Worm (Caenorhabditis elegans) whole organism, L1 larva: ENCODE measurements around the gene zip-3.

ENCODE experiments used
- C34B4.2 ChIP-seq: sonication (generic microtip); optimal IDR thresholded peaks from 2 replicates; lab custom pipeline; 2017; ENCODE audit warnings: mild to moderate bottlenecking, missing genetic modification characterization, missing compliant biosample characterization
- Y116A8C.19 ChIP-seq: sonication (generic microtip); optimal IDR thresholded peaks from 2 replicates; lab custom pipeline; 2016; ENCODE audit warnings: missing compliant biosample characterization, missing genetic modification characterization, borderline replicate concordance
- aha-1 ChIP-seq: fragments of 150-350 bp; optimal IDR thresholded peaks from 2 replicates; lab custom pipeline; 2014; ENCODE audit warnings: missing biosample characterization, missing genetic modification characterization
- ama-1 ChIP-seq: fragments of 150-350 bp; optimal IDR thresholded peaks from 2 replicates; lab custom pipeline; 2014
- blmp-1 ChIP-seq: fragments of 150-350 bp; optimal IDR thresholded peaks from 2 replicates; lab custom pipeline; 2014; ENCODE audit warnings: missing biosample characterization, missing genetic modification characterization
- dpl-1 ChIP-seq, 3 experiments: fragments of 150-350 bp in 2 of 3; sonication (generic microtip) in 1 of 3; optimal IDR thresholded peaks; 2 replicates each; lab custom pipeline; 2014 to 2017; ENCODE audit warnings: missing biosample characterization in 3 of 3, missing genetic modification characterization in 3 of 3, missing genetic modification reagents in 3 of 3
- efl-1 ChIP-seq, 4 experiments: fragments of 150-350 bp; optimal IDR thresholded peaks in 3 of 4; peaks in 1 of 4; 1 replicate in 1 of 4; 2 replicates in 3 of 4; lab custom pipeline; 2014; ENCODE audit warnings: missing biosample characterization in 2 of 4, missing genetic modification characterization in 2 of 4, missing genetic modification reagents in 2 of 4
- egl-13 ChIP-seq: sonication (generic microtip); optimal IDR thresholded peaks from 2 replicates; lab custom pipeline; 2016; ENCODE audit warnings: missing genotype, missing genetic modification reagents, missing genetic modification characterization, missing compliant biosample characterization
- egl-27 ChIP-seq, 2 experiments: fragments of 150-350 bp in 1 of 2; sonication (generic microtip); optimal IDR thresholded peaks; 3 replicates each; lab custom pipeline; 2017 to 2018; ENCODE audit warnings: missing biosample characterization in 2 of 2, missing genetic modification characterization in 2 of 2, missing genetic modification reagents in 2 of 2
- elt-2 ChIP-seq: sonication (generic microtip); optimal IDR thresholded peaks from 2 replicates; lab custom pipeline; 2016; ENCODE audit warnings: missing genetic modification characterization, mild to moderate bottlenecking, inconsistent platforms, missing compliant biosample characterization, missing genetic modification reagents
- fkh-10 ChIP-seq: sonication (generic microtip); optimal IDR thresholded peaks from 2 replicates; lab custom pipeline; 2017; ENCODE audit warnings: missing biosample characterization, missing genetic modification reagents, missing genetic modification characterization
- fkh-4 ChIP-seq: sonication (generic microtip); optimal IDR thresholded peaks from 2 replicates; lab custom pipeline; 2016; ENCODE audit warnings: missing compliant biosample characterization, missing genetic modification characterization, borderline replicate concordance
- fos-1 ChIP-seq: fragments of 150-350 bp; optimal IDR thresholded peaks from 2 replicates; lab custom pipeline; 2014; ENCODE audit warnings: missing biosample characterization, missing genetic modification characterization
- hlh-17 ChIP-seq: fragments of 200-800 bp; sonication (Bioruptor generic); optimal IDR thresholded peaks from 2 replicates; lab custom pipeline; 2018; ENCODE audit warnings: missing genetic modification characterization, mild to moderate bottlenecking, missing compliant biosample characterization, moderate library complexity, borderline replicate concordance
- hlh-4 ChIP-seq: sonication (generic microtip); optimal IDR thresholded peaks from 2 replicates; lab custom pipeline; 2016; ENCODE audit warnings: mild to moderate bottlenecking, missing genetic modification characterization, missing compliant biosample characterization
- isw-1 ChIP-seq: fragments of 200-800 bp; sonication (Bioruptor generic); IDR thresholded peaks from 2 replicates; pipeline ENCODE4 v1.3.6; 2022; ENCODE audit warnings: missing genetic modification characterization, missing compliant biosample characterization
- lin-13 ChIP-seq: fragments of 150-350 bp; optimal IDR thresholded peaks from 2 replicates; lab custom pipeline; 2014; ENCODE audit warnings: missing biosample characterization, missing genetic modification reagents, missing genetic modification characterization
- lin-14 ChIP-seq: fragments of 200-800 bp; sonication (Bioruptor generic); optimal IDR thresholded peaks from 2 replicates; lab custom pipeline; 2018; ENCODE audit warnings: mild to moderate bottlenecking, missing genetic modification characterization, moderate library complexity, missing compliant biosample characterization
- lin-35 ChIP-seq, 2 experiments: fragments of 150-350 bp; optimal IDR thresholded peaks; 2 replicates each; lab custom pipeline; 2014; ENCODE audit warnings: missing biosample characterization in 2 of 2, missing genetic modification characterization in 2 of 2, missing genetic modification reagents in 2 of 2
- lsy-2 ChIP-seq, 2 experiments: fragments of 150-350 bp; optimal IDR thresholded peaks; 2 replicates each; lab custom pipeline; 2014; ENCODE audit warnings: missing biosample characterization in 2 of 2, missing genetic modification characterization in 2 of 2
- mdl-1 ChIP-seq, 2 experiments: fragments of 150-350 bp; optimal IDR thresholded peaks; 2 replicates each; lab custom pipeline; 2014 to 2017; ENCODE audit warnings: missing biosample characterization in 2 of 2, missing genetic modification characterization in 2 of 2, inconsistent platforms in 1 of 2
- mep-1 ChIP-seq: fragments of 150-350 bp; optimal IDR thresholded peaks from 2 replicates; lab custom pipeline; 2014; ENCODE audit warnings: missing biosample characterization, missing genetic modification characterization
- nhr-19 ChIP-seq: fragments of 200-800 bp; sonication (Bioruptor generic); conservative IDR thresholded peaks from 2 replicates; pipeline ENCODE4 v1.3.6; 2022; ENCODE audit warnings: missing genetic modification characterization, missing compliant biosample characterization
- nhr-71 ChIP-seq: sonication (generic microtip); optimal IDR thresholded peaks from 2 replicates; lab custom pipeline; 2016; ENCODE audit warnings: mild to moderate bottlenecking, missing genetic modification characterization, moderate library complexity, missing compliant biosample characterization
- nhr-84 ChIP-seq: sonication (generic microtip); optimal IDR thresholded peaks from 2 replicates; lab custom pipeline; 2017; ENCODE audit warnings: missing biosample characterization, missing genetic modification characterization
- nhr-90 ChIP-seq: sonication (generic microtip); optimal IDR thresholded peaks from 2 replicates; lab custom pipeline; 2016; ENCODE audit warnings: mild to moderate bottlenecking, missing genetic modification characterization, missing compliant biosample characterization; ENCODE audit not compliant: poor library complexity
- pag-3 ChIP-seq: sonication (generic microtip); optimal IDR thresholded peaks from 2 replicates; lab custom pipeline; 2017; ENCODE audit warnings: missing genetic modification characterization, mild to moderate bottlenecking, missing compliant biosample characterization, antibody characterized with exemption, borderline replicate concordance; ENCODE audit not compliant: insufficient read depth
- pax-3 ChIP-seq: fragments of 200-800 bp; sonication (Bioruptor generic); optimal IDR thresholded peaks from 2 replicates; lab custom pipeline; 2018; ENCODE audit warnings: mild to moderate bottlenecking, missing genetic modification characterization, moderate library complexity, missing compliant biosample characterization
- rnt-1 ChIP-seq: sonication (generic microtip); optimal IDR thresholded peaks from 2 replicates; lab custom pipeline; 2016; ENCODE audit warnings: mild to moderate bottlenecking, missing genetic modification characterization, moderate library complexity, missing compliant biosample characterization
- snu-23 ChIP-seq: sonication (generic microtip); optimal IDR thresholded peaks from 2 replicates; lab custom pipeline; 2016; ENCODE audit warnings: missing genetic modification characterization, missing compliant biosample characterization
- sox-4 ChIP-seq: sonication (generic microtip); optimal IDR thresholded peaks from 2 replicates; lab custom pipeline; 2016; ENCODE audit warnings: missing genetic modification characterization, missing compliant biosample characterization
- tbx-2 ChIP-seq: sonication (generic microtip); optimal IDR thresholded peaks from 2 replicates; lab custom pipeline; 2016; ENCODE audit warnings: missing genetic modification characterization, missing compliant biosample characterization
- unc-30 ChIP-seq: sonication (generic microtip); optimal IDR thresholded peaks from 2 replicates; lab custom pipeline; 2017; ENCODE audit warnings: missing biosample characterization, missing genetic modification characterization
- unc-86 ChIP-seq: sonication (generic microtip); optimal IDR thresholded peaks from 2 replicates; lab custom pipeline; 2016; ENCODE audit warnings: missing genetic modification characterization, missing compliant biosample characterization

The zip-3 gene

ce11 chrII:13997989-13998388, 40.7 kb upstream of the zip-3 start:
- TF ChIP-seq fkh-10 (GFP tag; lab: Kevin White, UChicago) (no peak), egl-27 (tag; optimal IDR thresholded peaks at IDR 0.05; lab: Kevin White, UChicago) (no peak), egl-13 (tag; lab: Kevin White, UChicago) (no peak), nhr-84 (tag; lab: Kevin White, UChicago) (no peak), unc-86 (tag; lab: Kevin White, UChicago) (no peak), unc-30 (tag; lab: Kevin White, UChicago) (no peak), isw-1 (GFP tag; lab: Robert Waterston, UW) (no peak), fkh-4 (tag; lab: Kevin White, UChicago) (no peak), mep-1 (tag; lab: Kevin White, UChicago) (no peak), nhr-71 (no peak), hlh-17 (GFP tag; lab: Kevin White, UChicago) (no peak), C34B4.2 (no peak), aha-1 (tag; lab: Kevin White, UChicago) (no peak), rnt-1 (tag; lab: Kevin White, UChicago) (no peak), mdl-1 (tag; optimal IDR thresholded peaks at IDR 0.05; lab: Kevin White, UChicago) (no peak), lin-14 (GFP tag; lab: Kevin White, UChicago) (no peak), pag-3 (tag; lab: Kevin White, UChicago) (no peak), lsy-2 (tag; optimal IDR thresholded peaks at IDR 0.05; lab: Kevin White, UChicago) (no peak)

ce11 chrII:13997477-13997876, 40.2 kb upstream of the zip-3 start, which contains the start of gene F01D5.1:
Gene F01D5.1 (minus strand): TSS chrII:13997581.
- TF ChIP-seq fkh-4 (tag; lab: Kevin White, UChicago) = no peak
- peak; percentile 84 for TF ChIP-seq elt-2 (tag; lab: Kevin White, UChicago)

ce11 chrII:13994934-13995333, 37.7 kb upstream of the zip-3 start, which contains the start of gene Y39G8B.7:
Gene Y39G8B.7 (minus strand): TSS chrII:13995034.
- TF ChIP-seq sox-4 (tag; lab: Kevin White, UChicago) (no peak), pax-3 (tag; lab: Kevin White, UChicago) (no peak), dpl-1 (GFP tag; optimal IDR thresholded peaks at IDR 0.05; lab: Kevin White, UChicago) (no peak), hlh-4 (no peak), rnt-1 (tag; lab: Kevin White, UChicago) (no peak), lin-13 (GFP tag; lab: Kevin White, UChicago) (no peak), fos-1 (tag; lab: Kevin White, UChicago) (no peak), lin-35 (GFP tag; optimal IDR thresholded peaks at IDR 0.05; lab: Kevin White, UChicago) (no peak), isw-1 (GFP tag; lab: Robert Waterston, UW) (no peak), blmp-1 (no peak), unc-86 (tag; lab: Kevin White, UChicago) (no peak), unc-30 (tag; lab: Kevin White, UChicago) (no peak), tbx-2 (tag; lab: Kevin White, UChicago) (no peak), Y116A8C.19 (tag; lab: Kevin White, UChicago) (no peak), C34B4.2 (no peak), ama-1 (no peak)

ce11 chrII:13991741-13992140, 34.5 kb upstream of the zip-3 start, which contains the start of gene Y39G8B.5:
Gene Y39G8B.5 (minus strand): TSS chrII:13991841.
- TF ChIP-seq efl-1 (optimal IDR thresholded peaks at IDR 0.05; lab: Kevin White, UChicago) (no peak), efl-1 (GFP tag; optimal IDR thresholded peaks at IDR 0.05 in 1 of 2; lab: Kevin White, UChicago) (peak in 1 of 2 experiments; percentile 6), snu-23 (GFP tag; lab: Kevin White, UChicago) (no peak), nhr-90 (no peak)

- no peak for TF ChIP-seq nhr-19
- TF ChIP-seq efl-1 (optimal IDR thresholded peaks at IDR 0.05; lab: Kevin White, UChicago) = no peak
- TF ChIP-seq efl-1 (GFP tag; optimal IDR thresholded peaks at IDR 0.05 in 1 of 2; lab: Kevin White, UChicago) = peak in 1 of 2 experiments; percentile 76
- TF ChIP-seq, all 84 proteins: peak for 1
Measured at ce11 chrII:13984551-13984950, 27.3 kb upstream of the zip-3 start, which contains the start of gene sre-47. Gene sre-47 (minus strand): TSS chrII:13984651.
